Worm (Caenorhabditis elegans) whole organism, early embryonic: ENCODE data around the gene exc-14.

Experiments used
- B0310.2 ChIP-seq: sonication (generic microtip); optimal IDR thresholded peaks from 2 replicates; lab custom pipeline; 2016; ENCODE audit warnings: mild to moderate bottlenecking, missing genetic modification characterization, missing compliant biosample characterization
- hmbx-1 ChIP-seq: sonication (generic microtip); optimal IDR thresholded peaks from 2 replicates; lab custom pipeline; 2016; ENCODE audit warnings: mild to moderate bottlenecking, missing genetic modification characterization, missing compliant biosample characterization
- tbx-37 ChIP-seq: fragments of 200-800 bp; sonication (Bioruptor generic); conservative IDR thresholded peaks from 2 replicates; pipeline ENCODE4 v1.3.6; 2022; ENCODE audit warnings: missing genetic modification reagents, missing genetic modification characterization, missing compliant biosample characterization
- tra-4 ChIP-seq: sonication (generic microtip); optimal IDR thresholded peaks from 2 replicates; lab custom pipeline; 2017; ENCODE audit warnings: missing genetic modification characterization, missing compliant biosample characterization

DNA sequence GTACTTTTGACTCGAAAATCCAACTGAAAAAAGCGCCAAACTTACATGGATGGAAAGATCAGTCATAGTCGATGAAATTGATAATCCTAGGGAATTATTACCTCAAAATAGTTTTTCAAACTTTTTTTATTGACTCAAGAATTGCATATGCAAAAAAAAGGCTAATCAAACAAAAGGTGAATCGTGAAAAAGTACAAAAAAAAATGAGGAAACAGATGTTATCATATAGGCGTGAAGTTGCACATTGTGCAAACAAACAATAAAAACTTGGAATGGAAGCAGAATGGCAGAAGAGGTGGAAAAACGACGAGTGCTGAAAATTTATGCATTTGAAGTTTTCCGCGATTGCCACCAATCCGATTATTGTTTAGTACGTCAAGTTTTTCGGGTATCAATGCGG is at the start of gene exc-14:
- TF ChIP-seq hmbx-1 (tag; lab: Kevin White, UChicago) (no peak), tra-4 (no peak), B0310.2 (tag; lab: Kevin White, UChicago) (no peak), tbx-37 (GFP tag; lab: Robert Waterston, UW) (no peak)
